Fruit fly (Drosophila melanogaster) whole organism, embryonic: Measurements from ENCODE around the gene hook.

Experiments
- Asciz ChIP-seq: fragments of 200-800 bp; sonication (Bioruptor generic); optimal IDR thresholded peaks from 2 replicates; lab custom pipeline; 2017; ENCODE audit warnings: missing biosample characterization, mild to moderate bottlenecking, missing genetic modification characterization, missing genetic modification reagents
- CG10431 ChIP-seq: fragments of 200-800 bp; sonication (Bioruptor generic); optimal IDR thresholded peaks from 3 replicates; lab custom pipeline; 2018; ENCODE audit warnings: missing biosample characterization, mild to moderate bottlenecking, missing genetic modification characterization
- CG11504 ChIP-seq: fragments of 200-800 bp; sonication (Bioruptor generic); optimal IDR thresholded peaks from 3 replicates; lab custom pipeline; 2019; ENCODE audit warnings: missing biosample characterization, mild to moderate bottlenecking, missing genetic modification characterization, moderate library complexity
- CG11696 ChIP-seq: fragments of 200-800 bp; sonication (Bioruptor generic); IDR thresholded peaks from 2 replicates; pipeline ENCODE4 v1.3.6; 2022; ENCODE audit warnings: missing biosample characterization, missing genetic modification characterization
- CG12391 ChIP-seq: fragments of 200-800 bp; sonication (Bioruptor generic); optimal IDR thresholded peaks from 3 replicates; lab custom pipeline; 2018; ENCODE audit warnings: missing biosample characterization, mild to moderate bottlenecking, missing genetic modification characterization, moderate library complexity
- CG12744 ChIP-seq: fragments of 200-800 bp; sonication (Bioruptor generic); optimal IDR thresholded peaks from 2 replicates; lab custom pipeline; 2016; ENCODE audit warnings: missing biosample characterization, missing genetic modification characterization
- CG12942 ChIP-seq: fragments of 200-800 bp; sonication (Bioruptor generic); optimal IDR thresholded peaks from 3 replicates; lab custom pipeline; 2016; ENCODE audit warnings: missing biosample characterization, missing genetic modification characterization
- CG13894 ChIP-seq: fragments of 200-800 bp; sonication (Bioruptor generic); optimal IDR thresholded peaks from 3 replicates; lab custom pipeline; 2018; ENCODE audit warnings: missing biosample characterization, mild to moderate bottlenecking, missing genetic modification characterization, moderate library complexity
- CG17385 ChIP-seq: fragments of 200-800 bp; sonication (Bioruptor generic); optimal IDR thresholded peaks from 3 replicates; lab custom pipeline; 2018; ENCODE audit warnings: missing biosample characterization, mild to moderate bottlenecking, missing genetic modification characterization
- CG31441 ChIP-seq: fragments of 200-800 bp; sonication (Bioruptor generic); IDR thresholded peaks from 2 replicates; pipeline ENCODE4 v1.3.6; 2022; ENCODE audit warnings: missing biosample characterization, missing genetic modification characterization
- CG32532 ChIP-seq: fragments of 200-800 bp; sonication (Bioruptor generic); IDR thresholded peaks from 2 replicates; pipeline ENCODE4 v1.3.6; 2022; ENCODE audit warnings: missing biosample characterization, missing genetic modification characterization
- CG4360 ChIP-seq: fragments of 200-800 bp; sonication (Bioruptor generic); IDR thresholded peaks from 2 replicates; pipeline ENCODE4 v1.3.6; 2022; ENCODE audit warnings: missing biosample characterization, missing genetic modification characterization
- CG4617 ChIP-seq: fragments of 200-800 bp; sonication (Bioruptor generic); optimal IDR thresholded peaks from 3 replicates; lab custom pipeline; 2016; ENCODE audit warnings: missing biosample characterization, missing genetic modification characterization, borderline replicate concordance
- CG5180 ChIP-seq: fragments of 200-800 bp; sonication (Bioruptor generic); optimal IDR thresholded peaks from 3 replicates; lab custom pipeline; 2017; ENCODE audit warnings: missing biosample characterization, missing genetic modification characterization, mild to moderate bottlenecking, moderate library complexity, missing genetic modification reagents
- CG7745 ChIP-seq: fragments of 200-800 bp; sonication (Bioruptor generic); optimal IDR thresholded peaks from 2 replicates; lab custom pipeline; 2018; ENCODE audit warnings: missing biosample characterization, mild to moderate bottlenecking, missing genetic modification characterization, moderate library complexity
- CG7786 ChIP-seq: fragments of 200-800 bp; sonication (Bioruptor generic); optimal IDR thresholded peaks from 2 replicates; lab custom pipeline; 2016; ENCODE audit warnings: missing biosample characterization, missing genetic modification characterization
- CG8281 ChIP-seq: fragments of 200-800 bp; sonication (Bioruptor generic); optimal IDR thresholded peaks from 2 replicates; lab custom pipeline; 2018; ENCODE audit warnings: missing biosample characterization, mild to moderate bottlenecking, missing genetic modification characterization, moderate library complexity
- Deaf1 ChIP-seq: fragments of 200-800 bp; optimal IDR thresholded peaks from 3 replicates; lab custom pipeline; 2019; ENCODE audit warnings: missing biosample characterization, mild to moderate bottlenecking, missing genetic modification characterization, moderate library complexity
- Eip74EF ChIP-seq, 2 experiments: fragments of 200-800 bp in 1 of 2; fragments of >200 bp in 1 of 2; sonication (Bioruptor generic) in 1 of 2; optimal IDR thresholded peaks; 2 replicates each; lab custom pipeline; 2017 to 2019; ENCODE audit warnings: missing biosample characterization in 2 of 2, missing genetic modification characterization in 2 of 2, mild to moderate bottlenecking in 1 of 2, moderate library complexity in 1 of 2
- Ets97D ChIP-seq: fragments of 200-800 bp; sonication (Bioruptor generic); optimal IDR thresholded peaks from 3 replicates; lab custom pipeline; 2016; ENCODE audit warnings: missing biosample characterization, missing genetic modification characterization
- Fer1 ChIP-seq: fragments of 200-800 bp; sonication (Bioruptor generic); optimal IDR thresholded peaks from 2 replicates; lab custom pipeline; 2017; ENCODE audit warnings: missing biosample characterization, mild to moderate bottlenecking, missing genetic modification characterization
- H15 ChIP-seq: fragments of 200-800 bp; sonication (Bioruptor generic); IDR thresholded peaks from 3 replicates; pipeline ENCODE4 v1.3.6; 2022; ENCODE audit warnings: missing biosample characterization, missing genetic modification characterization
- Hsf ChIP-seq: fragments of 200-800 bp; sonication (Bioruptor generic); optimal IDR thresholded peaks from 3 replicates; lab custom pipeline; 2016; ENCODE audit warnings: missing biosample characterization, missing genetic modification characterization
- Jarid2 ChIP-seq: fragments of 200-800 bp; sonication (Bioruptor generic); optimal IDR thresholded peaks from 3 replicates; lab custom pipeline; 2017; ENCODE audit warnings: mild to moderate bottlenecking, missing biosample characterization, missing genetic modification reagents, missing genetic modification characterization
- Kr ChIP-seq: fragments of 200-800 bp; sonication (Bioruptor generic); optimal IDR thresholded peaks from 2 replicates; lab custom pipeline; 2017; ENCODE audit warnings: missing biosample characterization, mild to moderate bottlenecking, missing genetic modification characterization
- Max ChIP-seq: fragments of 200-800 bp; sonication (Bioruptor generic); optimal IDR thresholded peaks from 2 replicates; lab custom pipeline; 2016; ENCODE audit warnings: missing biosample characterization, mild to moderate bottlenecking, missing genetic modification characterization
- Ravus ChIP-seq: fragments of 200-800 bp; sonication (Bioruptor generic); IDR thresholded peaks from 2 replicates; pipeline ENCODE4 v1.3.6; 2022; ENCODE audit warnings: missing biosample characterization, missing genetic modification characterization
- Six4 ChIP-seq: fragments of 200-800 bp; sonication (Bioruptor generic); optimal IDR thresholded peaks from 2 replicates; lab custom pipeline; 2016; ENCODE audit warnings: missing biosample characterization, missing genetic modification characterization
- Sox102F ChIP-seq: fragments of 200-800 bp; sonication (Bioruptor generic); optimal IDR thresholded peaks from 2 replicates; lab custom pipeline; 2018; ENCODE audit warnings: missing biosample characterization, mild to moderate bottlenecking, missing genetic modification characterization, moderate library complexity
- Ssrp ChIP-seq: fragments of 200-800 bp; sonication (Bioruptor generic); optimal IDR thresholded peaks from 2 replicates; lab custom pipeline; 2018; ENCODE audit warnings: missing biosample characterization, mild to moderate bottlenecking, missing genetic modification characterization, moderate library complexity
- Stat92E ChIP-seq, 3 experiments: fragments of >200 bp in 2 of 3; fragments of 200-800 bp in 1 of 3; sonication (Bioruptor generic) in 1 of 3; optimal IDR thresholded peaks; 2 replicates each; lab custom pipeline; 2017 to 2019; ENCODE audit warnings: missing biosample characterization in 3 of 3, missing genetic modification characterization in 3 of 3, mild to moderate bottlenecking in 1 of 3, moderate library complexity in 1 of 3
- cg ChIP-seq: fragments of 200-800 bp; sonication (Bioruptor generic); optimal IDR thresholded peaks from 3 replicates; lab custom pipeline; 2019; ENCODE audit warnings: missing biosample characterization, mild to moderate bottlenecking, missing genetic modification characterization, moderate library complexity
- chif ChIP-seq, 2 experiments: fragments of 200-800 bp; sonication (Bioruptor generic); optimal IDR thresholded peaks; 3 replicates each; lab custom pipeline; 2016; ENCODE audit warnings: missing biosample characterization in 2 of 2, missing genetic modification characterization in 2 of 2
- eve ChIP-seq, 2 experiments: fragments of >200 bp; optimal IDR thresholded peaks; 2 replicates each; lab custom pipeline; 2017; ENCODE audit warnings: missing biosample characterization in 2 of 2, missing genetic modification characterization in 2 of 2
- fd102C ChIP-seq: fragments of 200-800 bp; sonication (Bioruptor generic); optimal IDR thresholded peaks from 2 replicates; lab custom pipeline; 2018; ENCODE audit warnings: missing biosample characterization, mild to moderate bottlenecking, missing genetic modification characterization, moderate library complexity
- gt ChIP-seq: fragments of 200-800 bp; sonication (Bioruptor generic); IDR thresholded peaks from 2 replicates; pipeline ENCODE4 v1.3.6; 2022; ENCODE audit warnings: missing biosample characterization, missing genetic modification characterization
- hb ChIP-seq: fragments of 200-800 bp; sonication (Bioruptor generic); IDR thresholded peaks from 3 replicates; pipeline ENCODE4 v1.3.6; 2022; ENCODE audit warnings: missing biosample characterization, missing genetic modification characterization; ENCODE audit not compliant: partially characterized antibody
- hkb ChIP-seq, 2 experiments: fragments of 200-800 bp in 1 of 2; fragments of >200 bp in 1 of 2; sonication (Bioruptor generic) in 1 of 2; IDR thresholded peaks in 1 of 2; optimal IDR thresholded peaks in 1 of 2; 2 replicates each; pipeline versions ENCODE4 v1.3.6 to Lab custom; 2017 to 2022; ENCODE audit warnings: missing biosample characterization in 1 of 2, missing genetic modification characterization in 1 of 2
- lbe ChIP-seq: fragments of 200-800 bp; sonication (Bioruptor generic); optimal IDR thresholded peaks from 2 replicates; lab custom pipeline; 2016; ENCODE audit warnings: missing biosample characterization, mild to moderate bottlenecking, missing genetic modification characterization
- lola ChIP-seq, 3 experiments: fragments of >200 bp in 2 of 3; fragments of 200-800 bp in 1 of 3; sonication (Bioruptor generic) in 1 of 3; optimal IDR thresholded peaks; 2 replicates each; lab custom pipeline; 2017 to 2019; ENCODE audit warnings: missing biosample characterization in 3 of 3, missing genetic modification characterization in 3 of 3, mild to moderate bottlenecking in 1 of 3, moderate library complexity in 1 of 3
- p53 ChIP-seq: fragments of 200-800 bp; sonication (Bioruptor generic); optimal IDR thresholded peaks from 2 replicates; lab custom pipeline; 2016; ENCODE audit warnings: missing biosample characterization, missing genetic modification characterization
- pita ChIP-seq: fragments of 200-800 bp; sonication (Bioruptor generic); optimal IDR thresholded peaks from 2 replicates; lab custom pipeline; 2017; ENCODE audit warnings: missing biosample characterization, mild to moderate bottlenecking, missing genetic modification characterization
- sima ChIP-seq: fragments of 200-800 bp; sonication (Bioruptor generic); optimal IDR thresholded peaks from 2 replicates; lab custom pipeline; 2016; ENCODE audit warnings: missing biosample characterization, missing genetic modification characterization
- stwl ChIP-seq: fragments of 200-800 bp; sonication (Bioruptor generic); optimal IDR thresholded peaks from 3 replicates; lab custom pipeline; 2018; ENCODE audit warnings: missing biosample characterization, mild to moderate bottlenecking, missing genetic modification characterization, moderate library complexity
- twi ChIP-seq: fragments of 200-800 bp; optimal IDR thresholded peaks from 2 replicates; lab custom pipeline; 2019; ENCODE audit warnings: missing biosample characterization, mild to moderate bottlenecking, missing genetic modification characterization, moderate library complexity
- unc-4 ChIP-seq: fragments of 200-800 bp; sonication (Bioruptor generic); IDR thresholded peaks from 2 replicates; pipeline ENCODE4 v1.3.6; 2022; ENCODE audit warnings: missing biosample characterization, missing genetic modification characterization; ENCODE audit not compliant: partially characterized antibody
- zfh1 ChIP-seq: fragments of 200-800 bp; sonication (Bioruptor generic); IDR thresholded peaks from 3 replicates; pipeline ENCODE4 v1.3.6; 2022; ENCODE audit warnings: missing biosample characterization, missing genetic modification characterization

hook gene

dm6 chr2L:19023972-19024743 is 9.1 kb downstream of the hook start (continued):
- peak; percentile 76 for TF ChIP-seq Ssrp
- TF ChIP-seq hkb (optimal IDR thresholded peaks at IDR 0.05; lab: Kevin White, UChicago), result no peak
- peak; percentile 68 for TF ChIP-seq hkb (GFP tag; IDR thresholded peaks at IDR 0.05; lab: Robert Waterston, UW)
- TF ChIP-seq Six4 (GFP tag; lab: Kevin White, UChicago), result no peak
- no peak for TF ChIP-seq CG7786 (GFP tag; lab: Kevin White, UChicago)
- no peak for TF ChIP-seq sima (GFP tag; lab: Kevin White, UChicago)
- TF ChIP-seq gt (GFP tag; lab: Robert Waterston, UW), result no peak
- TF ChIP-seq CG13894, result peak; percentile 28
- TF ChIP-seq Sox102F (GFP tag; lab: Kevin White, UChicago), result peak; percentile 75
- no peak for TF ChIP-seq CG4617
- no peak for TF ChIP-seq Kr (GFP tag; lab: Kevin White, UChicago)
- TF ChIP-seq lola (GFP tag; optimal IDR thresholded peaks at IDR 0.05; lab: Kevin White, UChicago), result peak in 1 of 3 experiments; percentile 33
- peak in 1 of 2 experiments; percentile 66 for TF ChIP-seq Eip74EF (GFP tag; optimal IDR thresholded peaks at IDR 0.05; lab: Kevin White, UChicago)
- TF ChIP-seq CG31441 (GFP tag; lab: Robert Waterston, UW), result peak; percentile 74
- no peak for TF ChIP-seq CG4360 (GFP tag; lab: Robert Waterston, UW)
- TF ChIP-seq CG10431 (GFP tag; lab: Kevin White, UChicago), result peak; percentile 0
- TF ChIP-seq CG11504, result peak; percentile 89
- no peak for TF ChIP-seq fd102C (GFP tag; lab: Kevin White, UChicago)
- TF ChIP-seq CG12942 (GFP tag; lab: Kevin White, UChicago), result peak; percentile 35
- TF ChIP-seq chif (GFP tag; optimal IDR thresholded peaks at IDR 0.05; lab: Kevin White, UChicago), result no peak
- TF ChIP-seq CG5180 (GFP tag; lab: Kevin White, UChicago), result peak; percentile 58
- TF ChIP-seq H15 (GFP tag; lab: Robert Waterston, UW), result no peak
- peak; percentile 45 for TF ChIP-seq Hsf (GFP tag; lab: Kevin White, UChicago)
- no peak for TF ChIP-seq hb (GFP tag; lab: Robert Waterston, UW)
- TF ChIP-seq CG11696 (GFP tag; lab: Robert Waterston, UW), result no peak
- TF ChIP-seq Ets97D (GFP tag; lab: Kevin White, UChicago), result no peak
- peak; percentile 31; the same call in 1 of the 2 replicates for TF ChIP-seq CG32532 (GFP tag; lab: Robert Waterston, UW)
- no peak for TF ChIP-seq CG7745 (tag; lab: Kevin White, UChicago)
- peak; percentile 21 for TF ChIP-seq Max (GFP tag; lab: Kevin White, UChicago)
- TF ChIP-seq Ravus (GFP tag; lab: Robert Waterston, UW), result no peak
- TF ChIP-seq unc-4 (GFP tag; lab: Robert Waterston, UW), result 0 out of 2 replicates have a peak, but pooled peaks have one; percentile 29
- peak; percentile 76 for TF ChIP-seq CG17385 (GFP tag; lab: Kevin White, UChicago)
- TF ChIP-seq Jarid2 (GFP tag; lab: Kevin White, UChicago), result peak; percentile 36
- TF ChIP-seq eve (GFP tag; optimal IDR thresholded peaks at IDR 0.05; lab: Kevin White, UChicago), result no peak
- peak; percentile 54 for TF ChIP-seq Deaf1 (tag; lab: Kevin White, UChicago)
- TF ChIP-seq Asciz (GFP tag; lab: Kevin White, UChicago), result peak; percentile 47
- TF ChIP-seq twi (tag; lab: Kevin White, UChicago), result peak; percentile 24
- TF ChIP-seq p53 (GFP tag; lab: Kevin White, UChicago), result no peak
- 0 out of 3 replicates have a peak, but pooled peaks have one; percentile 32 for TF ChIP-seq zfh1 (GFP tag; lab: Robert Waterston, UW)
- TF ChIP-seq CG12744, result no peak
- no peak for TF ChIP-seq stwl (tag; lab: Kevin White, UChicago)
- no peak for TF ChIP-seq lbe
- TF ChIP-seq cg (GFP tag; lab: Kevin White, UChicago), result no peak
- peak; percentile 72 for TF ChIP-seq CG12391 (tag; lab: Kevin White, UChicago)
- peak; percentile 19 for TF ChIP-seq CG8281 (tag; lab: Kevin White, UChicago)
- peak; percentile 89 for TF ChIP-seq Fer1
- TF ChIP-seq Stat92E (GFP tag; optimal IDR thresholded peaks at IDR 0.05; lab: Kevin White, UChicago), result no peak
- no peak for TF ChIP-seq pita (GFP tag; lab: Kevin White, UChicago)
